Fruit fly (Drosophila melanogaster) whole organism, embryonic: ENCODE data around the gene shv.

Experiments used
- Atf3 ChIP-seq: fragments of 200-800 bp; sonication (Bioruptor generic); optimal IDR thresholded peaks from 3 replicates; lab custom pipeline; 2016; ENCODE audit warnings: missing biosample characterization, missing genetic modification characterization
- BEAF-32 ChIP-seq: fragments of 200-800 bp; sonication (Bioruptor generic); optimal IDR thresholded peaks from 3 replicates; lab custom pipeline; 2017; ENCODE audit warnings: missing biosample characterization, missing genetic modification characterization, mild to moderate bottlenecking, moderate library complexity, missing genetic modification reagents
- Bdp1 ChIP-seq: fragments of 200-800 bp; sonication (Bioruptor generic); optimal IDR thresholded peaks from 3 replicates; lab custom pipeline; 2016; ENCODE audit warnings: missing biosample characterization, missing genetic modification characterization
- CG10267 ChIP-seq: fragments of 200-800 bp; sonication (Bioruptor generic); optimal IDR thresholded peaks from 2 replicates; lab custom pipeline; 2018; ENCODE audit warnings: missing biosample characterization, mild to moderate bottlenecking, missing genetic modification characterization, moderate library complexity
- CG1233 ChIP-seq: fragments of 200-800 bp; sonication (Bioruptor generic); optimal IDR thresholded peaks from 4 replicates; lab custom pipeline; 2018; ENCODE audit warnings: missing biosample characterization, mild to moderate bottlenecking, missing genetic modification characterization
- CG14667 ChIP-seq: fragments of 200-800 bp; sonication (Bioruptor generic); IDR thresholded peaks from 2 replicates; pipeline ENCODE4 v1.3.6; 2022; ENCODE audit warnings: missing biosample characterization, missing genetic modification characterization
- CG1647 ChIP-seq: fragments of 200-800 bp; sonication (Bioruptor generic); optimal IDR thresholded peaks from 3 replicates; lab custom pipeline; 2016; ENCODE audit warnings: missing biosample characterization, missing genetic modification characterization
- CG16815 ChIP-seq: fragments of 200-800 bp; sonication (Bioruptor generic); optimal IDR thresholded peaks from 3 replicates; lab custom pipeline; 2017; ENCODE audit warnings: missing biosample characterization, mild to moderate bottlenecking, missing genetic modification characterization
- CG17612 ChIP-seq: fragments of 200-800 bp; sonication (Bioruptor generic); IDR thresholded peaks from 2 replicates; pipeline ENCODE4 v1.3.6; 2022; ENCODE audit warnings: missing biosample characterization, missing genetic modification characterization
- CG17912 ChIP-seq: fragments of 200-800 bp; sonication (Bioruptor generic); optimal IDR thresholded peaks from 2 replicates; lab custom pipeline; 2018; ENCODE audit warnings: missing biosample characterization, mild to moderate bottlenecking, missing genetic modification characterization
- CG30020 ChIP-seq: fragments of 200-800 bp; optimal IDR thresholded peaks from 2 replicates; lab custom pipeline; 2019; ENCODE audit warnings: missing biosample characterization, mild to moderate bottlenecking, missing genetic modification characterization, moderate library complexity
- CG33557 ChIP-seq: fragments of 200-800 bp; sonication (Bioruptor generic); optimal IDR thresholded peaks from 2 replicates; lab custom pipeline; 2019; ENCODE audit warnings: missing biosample characterization, mild to moderate bottlenecking, missing genetic modification characterization, moderate library complexity
- CG4328 ChIP-seq: fragments of 200-800 bp; sonication (Bioruptor generic); optimal IDR thresholded peaks from 3 replicates; lab custom pipeline; 2017; ENCODE audit warnings: missing biosample characterization, missing genetic modification reagents, missing genetic modification characterization
- CG43689 ChIP-seq: fragments of 200-800 bp; sonication (Bioruptor generic); IDR thresholded peaks from 2 replicates; pipeline ENCODE4 v1.3.6; 2022; ENCODE audit warnings: missing biosample characterization, missing genetic modification characterization
- CG6254 ChIP-seq: fragments of 200-800 bp; sonication (Bioruptor generic); optimal IDR thresholded peaks from 3 replicates; lab custom pipeline; 2017; ENCODE audit warnings: mild to moderate bottlenecking, missing biosample characterization, missing genetic modification reagents, missing genetic modification characterization
- CG7745 ChIP-seq: fragments of 200-800 bp; sonication (Bioruptor generic); optimal IDR thresholded peaks from 2 replicates; lab custom pipeline; 2018; ENCODE audit warnings: missing biosample characterization, mild to moderate bottlenecking, missing genetic modification characterization, moderate library complexity
- CkIIα-i1 ChIP-seq: fragments of 200-800 bp; sonication (Bioruptor generic); IDR thresholded peaks from 2 replicates; pipeline ENCODE4 v1.3.6; 2022; ENCODE audit warnings: missing biosample characterization, missing genetic modification characterization
- D19B ChIP-seq: fragments of 200-800 bp; sonication (Bioruptor generic); optimal IDR thresholded peaks from 2 replicates; lab custom pipeline; 2017; ENCODE audit warnings: missing biosample characterization, mild to moderate bottlenecking, missing genetic modification characterization
- Dek ChIP-seq: fragments of 200-800 bp; sonication (Bioruptor generic); optimal IDR thresholded peaks from 3 replicates; lab custom pipeline; 2019; ENCODE audit warnings: missing biosample characterization, mild to moderate bottlenecking, missing genetic modification characterization, moderate library complexity
- E2f2 ChIP-seq: fragments of 200-800 bp; sonication (Bioruptor generic); IDR thresholded peaks from 2 replicates; pipeline ENCODE4 v1.3.6; 2022; ENCODE audit warnings: missing biosample characterization, missing genetic modification characterization
- Eip74EF ChIP-seq, 2 experiments: fragments of 200-800 bp in 1 of 2; fragments of >200 bp in 1 of 2; sonication (Bioruptor generic) in 1 of 2; optimal IDR thresholded peaks; 2 replicates each; lab custom pipeline; 2017 to 2019; ENCODE audit warnings: missing biosample characterization in 2 of 2, missing genetic modification characterization in 2 of 2, mild to moderate bottlenecking in 1 of 2, moderate library complexity in 1 of 2
- Hand ChIP-seq: fragments of 200-800 bp; sonication (Bioruptor generic); optimal IDR thresholded peaks from 2 replicates; lab custom pipeline; 2017; ENCODE audit warnings: mild to moderate bottlenecking, missing biosample characterization, missing genetic modification reagents, missing genetic modification characterization
- Hsf ChIP-seq: fragments of 200-800 bp; sonication (Bioruptor generic); optimal IDR thresholded peaks from 3 replicates; lab custom pipeline; 2016; ENCODE audit warnings: missing biosample characterization, missing genetic modification characterization
- Oaz ChIP-seq: fragments of 200-800 bp; sonication (Bioruptor generic); IDR thresholded peaks from 2 replicates; pipeline ENCODE4 v1.3.6; 2022; ENCODE audit warnings: missing biosample characterization, missing genetic modification characterization
- Sox102F ChIP-seq: fragments of 200-800 bp; sonication (Bioruptor generic); optimal IDR thresholded peaks from 2 replicates; lab custom pipeline; 2018; ENCODE audit warnings: missing biosample characterization, mild to moderate bottlenecking, missing genetic modification characterization, moderate library complexity
- Sry-β ChIP-seq: fragments of 200-800 bp; sonication (Bioruptor generic); optimal IDR thresholded peaks from 2 replicates; lab custom pipeline; 2018; ENCODE audit warnings: missing biosample characterization, mild to moderate bottlenecking, missing genetic modification characterization, moderate library complexity
- TFAM ChIP-seq: fragments of 200-800 bp; sonication (Bioruptor generic); optimal IDR thresholded peaks from 2 replicates; lab custom pipeline; 2017; ENCODE audit warnings: missing biosample characterization, missing genetic modification characterization, inconsistent platforms
- chif ChIP-seq, 2 experiments: fragments of 200-800 bp; sonication (Bioruptor generic); optimal IDR thresholded peaks; 3 replicates each; lab custom pipeline; 2016; ENCODE audit warnings: missing biosample characterization in 2 of 2, missing genetic modification characterization in 2 of 2
- ci ChIP-seq: fragments of 200-800 bp; sonication (Bioruptor generic); IDR thresholded peaks from 3 replicates; pipeline ENCODE4 v1.3.6; 2022; ENCODE audit warnings: missing biosample characterization, missing genetic modification characterization
- corto ChIP-seq: fragments of 200-800 bp; sonication (Bioruptor generic); optimal IDR thresholded peaks from 2 replicates; lab custom pipeline; 2016; ENCODE audit warnings: missing biosample characterization, mild to moderate bottlenecking, missing genetic modification characterization, moderate library complexity
- emc ChIP-seq: fragments of 200-800 bp; sonication (Bioruptor generic); optimal IDR thresholded peaks from 2 replicates; lab custom pipeline; 2016; ENCODE audit warnings: missing biosample characterization, missing genetic modification characterization
- eyg ChIP-seq: fragments of 200-800 bp; sonication (Bioruptor generic); optimal IDR thresholded peaks from 3 replicates; lab custom pipeline; 2016; ENCODE audit warnings: missing biosample characterization, missing genetic modification characterization
- fd3F ChIP-seq: fragments of 200-800 bp; sonication (Bioruptor generic); optimal IDR thresholded peaks from 2 replicates; lab custom pipeline; 2018; ENCODE audit warnings: missing biosample characterization, mild to moderate bottlenecking, missing genetic modification characterization, moderate library complexity
- gro ChIP-seq: fragments of 200-800 bp; sonication (Bioruptor generic); optimal IDR thresholded peaks from 2 replicates; lab custom pipeline; 2016; ENCODE audit warnings: missing biosample characterization, missing genetic modification characterization
- gsb ChIP-seq: fragments of 200-800 bp; sonication (Bioruptor generic); IDR thresholded peaks from 2 replicates; pipeline ENCODE4 v1.3.6; 2022; ENCODE audit warnings: missing biosample characterization, missing genetic modification characterization
- inv ChIP-seq: fragments of 200-800 bp; sonication (Bioruptor generic); IDR thresholded peaks from 2 replicates; pipeline ENCODE4 v1.3.6; 2022; ENCODE audit warnings: missing biosample characterization, missing genetic modification characterization; ENCODE audit not compliant: partially characterized antibody
- knrl ChIP-seq: fragments of 200-800 bp; sonication (Bioruptor generic); IDR thresholded peaks from 3 replicates; pipeline ENCODE4 v1.3.6; 2022; ENCODE audit warnings: missing biosample characterization, missing genetic modification characterization; ENCODE audit not compliant: partially characterized antibody
- lbe ChIP-seq: fragments of 200-800 bp; sonication (Bioruptor generic); optimal IDR thresholded peaks from 2 replicates; lab custom pipeline; 2016; ENCODE audit warnings: missing biosample characterization, mild to moderate bottlenecking, missing genetic modification characterization
- lmd ChIP-seq: fragments of 200-800 bp; sonication (Bioruptor generic); IDR thresholded peaks from 2 replicates; pipeline ENCODE4 v1.3.6; 2022; ENCODE audit warnings: missing biosample characterization, missing genetic modification characterization
- maf-S ChIP-seq: fragments of 200-800 bp; sonication (Bioruptor generic); optimal IDR thresholded peaks from 2 replicates; lab custom pipeline; 2016; ENCODE audit warnings: missing biosample characterization, missing genetic modification characterization
- mam ChIP-seq: fragments of 200-800 bp; sonication (Bioruptor generic); optimal IDR thresholded peaks from 3 replicates; lab custom pipeline; 2016; ENCODE audit warnings: missing biosample characterization, missing genetic modification characterization
- nmo ChIP-seq: fragments of 200-800 bp; sonication (Bioruptor generic); optimal IDR thresholded peaks from 2 replicates; lab custom pipeline; 2018; ENCODE audit warnings: missing biosample characterization, mild to moderate bottlenecking, missing genetic modification characterization, moderate library complexity
- pan ChIP-seq, 4 experiments: fragments of >200 bp in 3 of 4; fragments of 200-800 bp in 1 of 4; sonication (Bioruptor generic) in 1 of 4; optimal IDR thresholded peaks in 3 of 4; IDR thresholded peaks in 1 of 4; 2 replicates each; pipeline versions ENCODE4 v1.3.6 to Lab custom; 2017 to 2022; ENCODE audit warnings: missing biosample characterization in 2 of 4, missing genetic modification characterization in 2 of 4, mixed read lengths in 1 of 4
- slou ChIP-seq: fragments of 200-800 bp; sonication (Bioruptor generic); optimal IDR thresholded peaks from 3 replicates; lab custom pipeline; 2016; ENCODE audit warnings: missing biosample characterization, missing genetic modification characterization
- tgo ChIP-seq: fragments of 200-800 bp; sonication (Bioruptor generic); IDR thresholded peaks from 3 replicates; pipeline ENCODE4 v1.3.6; 2022; ENCODE audit warnings: missing biosample characterization, missing genetic modification characterization
- toy ChIP-seq: fragments of 200-800 bp; sonication (Bioruptor generic); IDR thresholded peaks from 2 replicates; pipeline ENCODE4 v1.3.6; 2022; ENCODE audit warnings: missing biosample characterization, missing genetic modification characterization
- trh ChIP-seq: fragments of 200-800 bp; sonication (Bioruptor generic); optimal IDR thresholded peaks from 2 replicates; lab custom pipeline; 2016; ENCODE audit warnings: missing biosample characterization, missing genetic modification characterization
- tup ChIP-seq: fragments of 200-800 bp; sonication (Bioruptor generic); optimal IDR thresholded peaks from 2 replicates; lab custom pipeline; 2016; ENCODE audit warnings: missing biosample characterization, mild to moderate bottlenecking, missing genetic modification characterization, moderate library complexity
- wek ChIP-seq: fragments of 200-800 bp; sonication (Bioruptor generic); optimal IDR thresholded peaks from 3 replicates; lab custom pipeline; 2018; ENCODE audit warnings: missing biosample characterization, mild to moderate bottlenecking, missing genetic modification characterization, moderate library complexity

shv gene

DNA sequence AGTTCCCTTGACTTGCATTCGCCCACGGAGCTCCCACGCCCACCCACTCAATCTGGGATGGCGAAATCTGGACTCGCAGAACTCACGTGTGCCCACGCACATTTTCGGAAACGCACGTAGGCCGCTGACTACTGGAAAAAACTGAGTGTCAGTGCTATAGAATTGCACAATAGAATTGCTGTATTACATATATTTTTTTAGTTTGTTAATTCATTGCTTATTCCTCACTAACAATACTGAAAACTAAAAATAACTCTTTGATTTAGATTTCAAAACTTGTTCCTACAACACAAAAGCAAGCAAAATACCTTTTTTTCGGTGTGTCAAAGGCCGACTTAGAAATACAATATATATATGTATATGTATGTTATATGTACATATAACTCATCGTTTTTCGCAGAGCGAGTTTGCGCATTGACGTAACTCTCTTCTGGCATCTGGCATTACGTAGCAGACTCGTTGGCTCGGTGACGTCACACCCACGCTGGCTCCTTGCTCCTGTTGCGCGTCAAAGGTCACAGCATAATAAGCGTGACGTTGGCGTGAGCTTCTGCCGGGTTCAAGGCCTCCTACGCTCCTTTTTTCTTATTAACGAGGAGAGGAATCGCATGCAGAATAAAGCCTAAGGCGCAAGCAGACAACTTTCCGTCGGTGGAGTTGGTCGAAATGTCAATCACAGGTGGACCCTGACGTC lies 29.0 kb downstream of the shv start (continued):
- no peak for TF ChIP-seq Oaz (GFP tag; lab: Robert Waterston, UW)
- peak; percentile 63 for TF ChIP-seq nmo (GFP tag; lab: Kevin White, UChicago)
- peak; percentile 65 for TF ChIP-seq gro (GFP tag; lab: Kevin White, UChicago)
- peak; percentile 54 for TF ChIP-seq tup (GFP tag; lab: Kevin White, UChicago)
- TF ChIP-seq chif (GFP tag; optimal IDR thresholded peaks at IDR 0.05; lab: Kevin White, UChicago), result peak; percentile 31 to 50
- TF ChIP-seq CG43689 (GFP tag; lab: Robert Waterston, UW), result no peak
- peak; percentile 35 for TF ChIP-seq trh
- peak; percentile 13 for TF ChIP-seq lbe
- TF ChIP-seq corto (GFP tag; lab: Kevin White, UChicago), result no peak
- peak; percentile 90 for TF ChIP-seq fd3F (GFP tag; lab: Kevin White, UChicago)
- TF ChIP-seq CG1233 (GFP tag; lab: Kevin White, UChicago), result peak; percentile 62
- TF ChIP-seq Bdp1 (GFP tag; lab: Kevin White, UChicago), result peak; percentile 48
- peak; percentile 89 for TF ChIP-seq Dek (tag; lab: Kevin White, UChicago)
- peak; percentile 80 for TF ChIP-seq slou (GFP tag; lab: Kevin White, UChicago)
- peak; percentile 12 for TF ChIP-seq Atf3 (GFP tag; lab: Kevin White, UChicago)
- no peak for TF ChIP-seq CG17612 (GFP tag; lab: Robert Waterston, UW)
- TF ChIP-seq gsb, result no peak
- TF ChIP-seq CG16815, result peak; percentile 48
- peak; percentile 77 for TF ChIP-seq D19B
- no peak for TF ChIP-seq wek (GFP tag; lab: Kevin White, UChicago)
- peak; percentile 49 for TF ChIP-seq maf-S (GFP tag; lab: Kevin White, UChicago)
- TF ChIP-seq emc (GFP tag; lab: Kevin White, UChicago), result peak; percentile 40
- peak; percentile 66 for TF ChIP-seq mam (GFP tag; lab: Kevin White, UChicago)
- TF ChIP-seq inv (GFP tag; lab: Robert Waterston, UW), result no peak

dm6 chr2L:482451-482844 lies 29.5 kb downstream of the shv start:
- TF ChIP-seq CG10267 (tag; lab: Kevin White, UChicago) (no peak), BEAF-32 (GFP tag; lab: Kevin White, UChicago) (no peak), ci (GFP tag; lab: Robert Waterston, UW) (no peak; the same call in 2 of the 3 replicates), tgo (GFP tag; lab: Robert Waterston, UW) (no peak), pan (optimal IDR thresholded peaks at IDR 0.05; lab: Kevin White, UChicago) (no peak), pan (GFP tag; optimal IDR thresholded peaks at IDR 0.05 in 1 of 2, IDR thresholded peaks at IDR 0.05 in 1 of 2) (peak in 1 of 2 experiments; percentile 19), TFAM (GFP tag; lab: Kevin White, UChicago) (no peak), knrl (GFP tag; lab: Robert Waterston, UW) (no peak), CG33557 (GFP tag; lab: Kevin White, UChicago) (no peak), Eip74EF (GFP tag; optimal IDR thresholded peaks at IDR 0.05; lab: Kevin White, UChicago) (no peak), CG17912 (peak; percentile 31), CG7745 (tag; lab: Kevin White, UChicago) (no peak), toy (no peak), eyg (GFP tag; lab: Kevin White, UChicago) (no peak), Hsf (no peak), Sox102F (GFP tag; lab: Kevin White, UChicago) (no peak), CG4328 (GFP tag; lab: Kevin White, UChicago) (no peak), CG14667 (GFP tag; lab: Robert Waterston, UW) (no peak), CG30020 (tag; lab: Kevin White, UChicago) (no peak), CG6254 (GFP tag; lab: Kevin White, UChicago) (no peak), E2f2 (peak; percentile 16; the same call in 1 of the 2 replicates), Sry-β (no peak), lmd (GFP tag; lab: Robert Waterston, UW) (no peak), CG1647 (GFP tag; lab: Kevin White, UChicago) (no peak), CkIIα-i1 (no peak), Hand (GFP tag; lab: Kevin White, UChicago) (no peak)
